Worm (Caenorhabditis elegans): ENCODE data around the gene C06A1.3.

DNA sequence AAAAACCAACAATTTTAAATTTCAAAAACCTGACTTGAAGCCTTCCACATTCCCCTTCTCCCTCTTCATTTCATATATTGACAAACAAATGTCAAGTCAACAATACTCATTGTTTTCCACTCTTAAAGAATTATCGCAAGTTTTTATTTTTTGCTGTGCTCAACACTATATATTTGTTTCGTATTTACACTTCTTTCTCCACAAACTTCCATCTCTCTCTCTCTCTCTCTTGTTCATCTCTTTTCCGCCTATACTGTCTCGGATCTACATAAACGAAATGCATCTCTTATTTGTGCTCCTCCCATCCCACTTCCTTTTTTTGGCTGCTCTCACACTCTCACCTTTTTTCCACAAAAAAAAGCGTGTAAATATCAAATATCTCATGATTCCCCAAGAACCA lies 40.7 kb downstream of the C06A1.3 start, which contains the start of gene C14A4.12:
- TF ChIP-seq dao-5 (tag; optimal IDR thresholded peaks at IDR 0.05) (no peak), him-1 (tag; optimal IDR thresholded peaks at IDR 0.05) (no peak), W03F9.2 (tag; optimal IDR thresholded peaks at IDR 0.05) (no peak)
